Worm (Caenorhabditis elegans): ENCODE measurements around the gene inft-2.

DNA sequence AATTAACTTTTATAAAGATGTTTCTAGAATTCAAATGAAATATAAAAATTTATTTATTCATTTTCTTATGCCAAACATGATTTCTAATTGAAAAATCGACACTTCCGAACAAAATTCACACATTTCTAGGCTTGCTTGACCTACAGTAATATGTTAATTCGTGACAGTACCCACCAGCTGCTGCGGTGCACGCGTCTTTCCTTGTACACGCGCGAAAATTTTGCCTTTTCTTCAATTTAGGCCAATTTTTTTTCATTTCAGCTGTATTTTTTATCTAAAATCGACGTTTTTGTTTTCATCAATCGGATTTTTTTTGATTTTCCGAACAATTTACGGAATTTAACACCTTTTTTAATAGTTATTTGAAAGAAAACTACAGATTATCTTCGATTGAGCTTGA, 2.0 kb upstream of the inft-2 start:
- no peak for TF ChIP-seq W03F9.2 (tag; optimal IDR thresholded peaks at IDR 0.05)
- TF ChIP-seq him-1 (tag; optimal IDR thresholded peaks at IDR 0.05): no peak
